Worm (Caenorhabditis elegans): ENCODE data around the gene srw-63.
A peak's percentile ranks its signal among the peaks of the same experiment; 100 is the strongest.

The srw-63 gene

DNA sequence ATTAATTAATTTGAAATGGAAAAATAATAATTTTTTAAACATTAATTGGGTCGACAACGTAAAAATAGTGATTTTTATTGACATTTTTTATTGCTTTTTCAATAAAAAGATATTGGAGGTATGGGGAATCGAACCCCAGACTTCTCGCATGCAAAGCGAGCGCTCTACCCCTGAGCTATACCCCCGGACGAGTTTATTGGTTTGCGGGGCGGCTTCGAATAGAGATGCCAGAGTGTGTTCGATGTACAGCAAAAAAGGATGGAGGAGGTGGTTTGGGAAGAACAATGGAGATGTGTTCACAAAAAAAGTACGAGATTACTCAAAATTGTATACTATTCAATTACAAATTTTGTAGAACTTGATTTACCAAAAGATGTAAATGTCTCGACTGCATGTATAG is 2.1 kb downstream of the srw-63 start (continued):
- TF ChIP-seq pbrm-1 (GFP tag; IDR thresholded peaks at IDR 0.05) (0 out of 2 replicates have a peak, but pooled peaks have one; percentile 49), lsy-27 (tag; optimal IDR thresholded peaks at IDR 0.05; ENCODE audit: borderline replicate concordance, insufficient read depth) (peak; percentile 6), sdz-38 (tag; optimal IDR thresholded peaks at IDR 0.05) (no peak), nhr-120 (GFP tag; IDR thresholded peaks at IDR 0.05) (no peak), unc-130 (GFP tag; optimal IDR thresholded peaks at IDR 0.05) (no peak), zfh-2 (GFP tag; conservative IDR thresholded peaks at IDR 0.05) (no peak), nhr-179 (tag; optimal IDR thresholded peaks at IDR 0.05) (peak; percentile 38), nhr-27 (tag; optimal IDR thresholded peaks at IDR 0.05) (no peak), egl-18 (GFP tag; IDR thresholded peaks at IDR 0.05) (no peak), T26A5.8 (tag; optimal IDR thresholded peaks at IDR 0.05) (no peak), repo-1 (tag; optimal IDR thresholded peaks at IDR 0.05) (no peak), F33H1.4 (GFP tag; IDR thresholded peaks at IDR 0.05) (no peak), efl-1 (GFP tag; optimal IDR thresholded peaks at IDR 0.05) (no peak), ama-1 (optimal IDR thresholded peaks at IDR 0.05) (no peak), ama-1 (GFP tag; optimal IDR thresholded peaks at IDR 0.05) (peak; percentile 1 to 70), lsl-1 (GFP tag; optimal IDR thresholded peaks at IDR 0.05) (no peak), unc-62 (GFP tag; optimal IDR thresholded peaks at IDR 0.05) (no peak), Y79H2A.3 (GFP tag; conservative IDR thresholded peaks at IDR 0.05) (no peak), lin-26 (GFP tag; IDR thresholded peaks at IDR 0.05) (no peak), ceh-100 (GFP tag; IDR thresholded peaks at IDR 0.05) (no peak), rpc-1 (optimal IDR thresholded peaks at IDR 0.05) (peak; percentile 79), rpc-1 (tag; optimal IDR thresholded peaks at IDR 0.05) (peak; percentile 71), bed-1 (GFP tag; IDR thresholded peaks at IDR 0.05) (no peak), mel-28 (tag; optimal IDR thresholded peaks at IDR 0.05; ENCODE audit: borderline replicate concordance) (no peak), xnd-1 (tag; optimal IDR thresholded peaks at IDR 0.05) (no peak), nhr-90 (tag; optimal IDR thresholded peaks at IDR 0.05) (no peak), let-607 (tag; optimal IDR thresholded peaks at IDR 0.05) (peak in 1 of 2 experiments; percentile 35), fkh-3 (tag; optimal IDR thresholded peaks at IDR 0.05) (no peak), dox-1 (GFP tag; IDR thresholded peaks at IDR 0.05) (no peak), die-1 (tag; optimal IDR thresholded peaks at IDR 0.05) (peak; percentile 17), ztf-18 (tag; optimal IDR thresholded peaks at IDR 0.05) (no peak), hlh-26 (GFP tag; conservative IDR thresholded peaks at IDR 0.05) (no peak), hmg-1.2 (GFP tag; IDR thresholded peaks at IDR 0.05) (peak; percentile 70), zim-3 (tag; optimal IDR thresholded peaks at IDR 0.05) (no peak), dpl-1 (GFP tag; optimal IDR thresholded peaks at IDR 0.05) (no peak), ets-4 (GFP tag; optimal IDR thresholded peaks at IDR 0.05) (no peak), Y67H2A.10 (GFP tag; conservative IDR thresholded peaks at IDR 0.05) (no peak), hrde-1 (tag; optimal IDR thresholded peaks at IDR 0.05; ENCODE audit: borderline replicate concordance) (no peak), let-526 (GFP tag; IDR thresholded peaks at IDR 0.05) (no peak), pha-4 (tag; optimal IDR thresholded peaks at IDR 0.05) (no peak), cebp-2 (GFP tag; IDR thresholded peaks at IDR 0.05) (no peak), T07F8.4 (tag; optimal IDR thresholded peaks at IDR 0.05) (no peak), lin-54 (GFP tag; optimal IDR thresholded peaks at IDR 0.05) (no peak), Y95B8A.8 (GFP tag; IDR thresholded peaks at IDR 0.05) (no peak), K11D2.4 (GFP tag; IDR thresholded peaks at IDR 0.05) (no peak), sea-2 (GFP tag; IDR thresholded peaks at IDR 0.05) (no peak), ztf-3 (GFP tag; optimal IDR thresholded peaks at IDR 0.05) (no peak), madf-3 (GFP tag; IDR thresholded peaks at IDR 0.05) (no peak), rec-8 (tag; optimal IDR thresholded peaks at IDR 0.05) (peak in 1 of 2 experiments; percentile 60), ceh-79 (tag; optimal IDR thresholded peaks at IDR 0.05) (no peak)

All from whole organism, young adult.